Fruit fly (Drosophila melanogaster) whole organism, embryonic: ENCODE results near the gene Cp190.

Experiments used
- Atf3 ChIP-seq: fragments of 200-800 bp; sonication (Bioruptor generic); optimal IDR thresholded peaks from 3 replicates; lab custom pipeline; 2016; ENCODE audit warnings: missing biosample characterization, missing genetic modification characterization
- B-H1 ChIP-seq: fragments of 200-800 bp; sonication (Bioruptor generic); IDR thresholded peaks from 3 replicates; pipeline ENCODE4 v1.3.6; 2022; ENCODE audit warnings: missing biosample characterization, missing genetic modification characterization
- CG12942 ChIP-seq: fragments of 200-800 bp; sonication (Bioruptor generic); optimal IDR thresholded peaks from 3 replicates; lab custom pipeline; 2016; ENCODE audit warnings: missing biosample characterization, missing genetic modification characterization
- CG13123 ChIP-seq: fragments of 200-800 bp; sonication (Bioruptor generic); optimal IDR thresholded peaks from 2 replicates; lab custom pipeline; 2016; ENCODE audit warnings: missing biosample characterization, missing genetic modification characterization
- CG14050 ChIP-seq: fragments of 200-800 bp; sonication (Bioruptor generic); IDR thresholded peaks from 3 replicates; pipeline ENCODE4 v1.3.6; 2022; ENCODE audit warnings: missing biosample characterization, missing genetic modification characterization
- CG15073 ChIP-seq: fragments of 200-800 bp; sonication (Bioruptor generic); optimal IDR thresholded peaks from 2 replicates; lab custom pipeline; 2016; ENCODE audit warnings: missing biosample characterization, missing genetic modification characterization
- CG15269 ChIP-seq: fragments of 200-800 bp; sonication (Bioruptor generic); optimal IDR thresholded peaks from 2 replicates; lab custom pipeline; 2018; ENCODE audit warnings: missing biosample characterization, mild to moderate bottlenecking, missing genetic modification characterization, moderate library complexity
- CG17912 ChIP-seq: fragments of 200-800 bp; sonication (Bioruptor generic); optimal IDR thresholded peaks from 2 replicates; lab custom pipeline; 2018; ENCODE audit warnings: missing biosample characterization, mild to moderate bottlenecking, missing genetic modification characterization
- CG2202 ChIP-seq: fragments of 200-800 bp; sonication (Bioruptor generic); optimal IDR thresholded peaks from 2 replicates; lab custom pipeline; 2018; ENCODE audit warnings: missing biosample characterization, mild to moderate bottlenecking, missing genetic modification characterization
- CG31365 ChIP-seq: fragments of 200-800 bp; sonication (Bioruptor generic); optimal IDR thresholded peaks from 2 replicates; lab custom pipeline; 2018; ENCODE audit warnings: missing biosample characterization, mild to moderate bottlenecking, missing genetic modification characterization
- CG4360 ChIP-seq: fragments of 200-800 bp; sonication (Bioruptor generic); IDR thresholded peaks from 2 replicates; pipeline ENCODE4 v1.3.6; 2022; ENCODE audit warnings: missing biosample characterization, missing genetic modification characterization
- CG5953 ChIP-seq: fragments of 200-800 bp; sonication (Bioruptor generic); IDR thresholded peaks from 2 replicates; pipeline ENCODE4 v1.3.6; 2022; ENCODE audit warnings: missing biosample characterization, missing genetic modification characterization
- CG6683 ChIP-seq: fragments of 200-800 bp; sonication (Bioruptor generic); optimal IDR thresholded peaks from 2 replicates; lab custom pipeline; 2017; ENCODE audit warnings: missing biosample characterization, mild to moderate bottlenecking, missing genetic modification characterization, missing genetic modification reagents
- CG6854 ChIP-seq: fragments of 200-800 bp; sonication (Bioruptor generic); optimal IDR thresholded peaks from 3 replicates; lab custom pipeline; 2017; ENCODE audit warnings: missing biosample characterization, mild to moderate bottlenecking, missing genetic modification characterization
- CG8281 ChIP-seq: fragments of 200-800 bp; sonication (Bioruptor generic); optimal IDR thresholded peaks from 2 replicates; lab custom pipeline; 2018; ENCODE audit warnings: missing biosample characterization, mild to moderate bottlenecking, missing genetic modification characterization, moderate library complexity
- CG9727 ChIP-seq: fragments of 200-800 bp; sonication (Bioruptor generic); optimal IDR thresholded peaks from 3 replicates; lab custom pipeline; 2017; ENCODE audit warnings: missing biosample characterization, mild to moderate bottlenecking, missing genetic modification characterization
- Doc3 ChIP-seq: fragments of 200-800 bp; sonication (Bioruptor generic); IDR thresholded peaks from 3 replicates; pipeline ENCODE4 v1.3.6; 2022; ENCODE audit warnings: missing biosample characterization, missing genetic modification characterization; ENCODE audit not compliant: partially characterized antibody
- Fer2 ChIP-seq: fragments of 200-800 bp; sonication (Bioruptor generic); optimal IDR thresholded peaks from 2 replicates; lab custom pipeline; 2018; ENCODE audit warnings: missing biosample characterization, mild to moderate bottlenecking, missing genetic modification characterization, moderate library complexity
- HLH4C ChIP-seq: fragments of 200-800 bp; sonication (Bioruptor generic); IDR thresholded peaks from 3 replicates; pipeline ENCODE4 v1.3.6; 2022; ENCODE audit warnings: missing biosample characterization, missing genetic modification characterization; ENCODE audit not compliant: partially characterized antibody
- Hmx ChIP-seq: fragments of 200-800 bp; sonication (Bioruptor generic); optimal IDR thresholded peaks from 2 replicates; lab custom pipeline; 2016; ENCODE audit warnings: missing biosample characterization, missing genetic modification characterization
- Hsf ChIP-seq: fragments of 200-800 bp; sonication (Bioruptor generic); optimal IDR thresholded peaks from 3 replicates; lab custom pipeline; 2016; ENCODE audit warnings: missing biosample characterization, missing genetic modification characterization
- Lhr ChIP-seq: fragments of 200-800 bp; sonication (Bioruptor generic); optimal IDR thresholded peaks from 3 replicates; lab custom pipeline; 2017; ENCODE audit warnings: mild to moderate bottlenecking, missing biosample characterization, missing genetic modification reagents, missing genetic modification characterization
- Lpt ChIP-seq: fragments of >200 bp; optimal IDR thresholded peaks from 2 replicates; lab custom pipeline; 2018; ENCODE audit warnings: missing biosample characterization, missing genetic modification characterization
- MBD-R2 ChIP-seq: fragments of 200-800 bp; sonication (Bioruptor generic); IDR thresholded peaks from 2 replicates; pipeline ENCODE4 v1.3.6; 2022; ENCODE audit warnings: missing biosample characterization, missing genetic modification characterization
- Med ChIP-seq: fragments of 200-800 bp; sonication (Bioruptor generic); peaks from one replicate; lab custom pipeline; 2016; ENCODE audit warnings: missing biosample characterization, missing genetic modification characterization, mild to moderate bottlenecking, inconsistent platforms, moderate library complexity
- NC2α ChIP-seq: fragments of 200-800 bp; sonication (Bioruptor generic); optimal IDR thresholded peaks from 2 replicates; lab custom pipeline; 2016; ENCODE audit warnings: missing biosample characterization, missing genetic modification characterization
- NC2β ChIP-seq: fragments of 200-800 bp; sonication (Bioruptor generic); optimal IDR thresholded peaks from 2 replicates; lab custom pipeline; 2016; ENCODE audit warnings: missing biosample characterization, missing genetic modification characterization
- NfI ChIP-seq: fragments of 200-800 bp; sonication (Bioruptor generic); optimal IDR thresholded peaks from 3 replicates; lab custom pipeline; 2018; ENCODE audit warnings: missing biosample characterization, mild to moderate bottlenecking, missing genetic modification characterization, moderate library complexity
- Oaz ChIP-seq: fragments of 200-800 bp; sonication (Bioruptor generic); IDR thresholded peaks from 2 replicates; pipeline ENCODE4 v1.3.6; 2022; ENCODE audit warnings: missing biosample characterization, missing genetic modification characterization
- Opbp ChIP-seq: fragments of 200-800 bp; sonication (Bioruptor generic); IDR thresholded peaks from 3 replicates; pipeline ENCODE4 v1.3.6; 2022; ENCODE audit warnings: missing biosample characterization, missing genetic modification characterization; ENCODE audit not compliant: partially characterized antibody
- PHDP ChIP-seq: fragments of 200-800 bp; sonication (Bioruptor generic); optimal IDR thresholded peaks from 3 replicates; lab custom pipeline; 2018; ENCODE audit warnings: missing biosample characterization, mild to moderate bottlenecking, missing genetic modification characterization, moderate library complexity
- Scr ChIP-seq: fragments of 200-800 bp; sonication (Bioruptor generic); IDR thresholded peaks from 2 replicates; pipeline ENCODE4 v1.3.6; 2022; ENCODE audit warnings: missing biosample characterization, missing genetic modification characterization; ENCODE audit not compliant: partially characterized antibody
- Sin3A ChIP-seq: fragments of >200 bp; optimal IDR thresholded peaks from 2 replicates; lab custom pipeline; 2018
- TFAM ChIP-seq: fragments of 200-800 bp; sonication (Bioruptor generic); optimal IDR thresholded peaks from 2 replicates; lab custom pipeline; 2017; ENCODE audit warnings: missing biosample characterization, missing genetic modification characterization, inconsistent platforms
- amos ChIP-seq: fragments of 200-800 bp; sonication (Bioruptor generic); IDR thresholded peaks from 2 replicates; pipeline ENCODE4 v1.3.6; 2022; ENCODE audit warnings: missing biosample characterization, missing genetic modification characterization; ENCODE audit not compliant: partially characterized antibody
- bab2 ChIP-seq: fragments of 200-800 bp; sonication (Bioruptor generic); optimal IDR thresholded peaks from 2 replicates; lab custom pipeline; 2016; ENCODE audit warnings: missing biosample characterization, missing genetic modification characterization
- bigmax ChIP-seq: fragments of 200-800 bp; sonication (Bioruptor generic); optimal IDR thresholded peaks from 2 replicates; lab custom pipeline; 2018; ENCODE audit warnings: missing biosample characterization, mild to moderate bottlenecking, missing genetic modification characterization
- cad ChIP-seq: fragments of >200 bp; optimal IDR thresholded peaks from 2 replicates; lab custom pipeline; 2017; ENCODE audit warnings: missing biosample characterization, missing genetic modification characterization
- chif ChIP-seq, 2 experiments: fragments of 200-800 bp; sonication (Bioruptor generic); optimal IDR thresholded peaks; 3 replicates each; lab custom pipeline; 2016; ENCODE audit warnings: missing biosample characterization in 2 of 2, missing genetic modification characterization in 2 of 2
- ci ChIP-seq: fragments of 200-800 bp; sonication (Bioruptor generic); IDR thresholded peaks from 3 replicates; pipeline ENCODE4 v1.3.6; 2022; ENCODE audit warnings: missing biosample characterization, missing genetic modification characterization
- gce ChIP-seq: fragments of 200-800 bp; sonication (Bioruptor generic); IDR thresholded peaks from 3 replicates; pipeline ENCODE4 v1.3.6; 2022; ENCODE audit warnings: missing biosample characterization, missing genetic modification characterization
- grau ChIP-seq: fragments of 200-800 bp; optimal IDR thresholded peaks from 3 replicates; lab custom pipeline; 2019; ENCODE audit warnings: missing biosample characterization, mild to moderate bottlenecking, missing genetic modification characterization, moderate library complexity
- gsb ChIP-seq: fragments of 200-800 bp; sonication (Bioruptor generic); IDR thresholded peaks from 2 replicates; pipeline ENCODE4 v1.3.6; 2022; ENCODE audit warnings: missing biosample characterization, missing genetic modification characterization
- maf-S ChIP-seq: fragments of 200-800 bp; sonication (Bioruptor generic); optimal IDR thresholded peaks from 2 replicates; lab custom pipeline; 2016; ENCODE audit warnings: missing biosample characterization, missing genetic modification characterization
- mld ChIP-seq: fragments of 200-800 bp; sonication (Bioruptor generic); IDR thresholded peaks from 3 replicates; pipeline ENCODE4 v1.3.6; 2022; ENCODE audit warnings: missing biosample characterization, missing genetic modification characterization; ENCODE audit not compliant: partially characterized antibody
- nerfin-2 ChIP-seq: fragments of 200-800 bp; sonication (Bioruptor generic); IDR thresholded peaks from 2 replicates; pipeline ENCODE4 v1.3.6; 2022; ENCODE audit warnings: missing biosample characterization, missing genetic modification characterization; ENCODE audit not compliant: partially characterized antibody
- pan ChIP-seq, 4 experiments: fragments of >200 bp in 3 of 4; fragments of 200-800 bp in 1 of 4; sonication (Bioruptor generic) in 1 of 4; optimal IDR thresholded peaks in 3 of 4; IDR thresholded peaks in 1 of 4; 2 replicates each; pipeline versions ENCODE4 v1.3.6 to Lab custom; 2017 to 2022; ENCODE audit warnings: missing biosample characterization in 2 of 4, missing genetic modification characterization in 2 of 4, mixed read lengths in 1 of 4
- stc ChIP-seq: fragments of 200-800 bp; sonication (Bioruptor generic); IDR thresholded peaks from 2 replicates; pipeline ENCODE4 v1.3.6; 2022; ENCODE audit warnings: missing biosample characterization, missing genetic modification characterization
- z ChIP-seq: fragments of 200-800 bp; sonication (Bioruptor generic); IDR thresholded peaks from 3 replicates; pipeline ENCODE4 v1.3.6; 2022; ENCODE audit warnings: missing biosample characterization, missing genetic modification characterization

The Cp190 gene

dm6 chr3R:15319912-15320746 lies 45.1 kb upstream of the Cp190 start, which contains the start of the genes CG6276 and CG44040 (continued):
- TF ChIP-seq mld (GFP tag; lab: Robert Waterston, UW) (no peak), pan (optimal IDR thresholded peaks at IDR 0.05; lab: Kevin White, UChicago) (no peak), pan (GFP tag; optimal IDR thresholded peaks at IDR 0.05 in 1 of 2, IDR thresholded peaks at IDR 0.05 in 1 of 2) (peak in 1 of 2 experiments; percentile 49), nerfin-2 (GFP tag; lab: Robert Waterston, UW) (no peak), Hsf (GFP tag; lab: Kevin White, UChicago) (peak; percentile 33), CG13123 (GFP tag; lab: Kevin White, UChicago) (no peak), CG12942 (GFP tag; lab: Kevin White, UChicago) (no peak), CG8281 (tag; lab: Kevin White, UChicago) (peak; percentile 38), grau (tag; lab: Kevin White, UChicago) (peak; percentile 54), NC2β (GFP tag; lab: Kevin White, UChicago) (no peak), Oaz (GFP tag; lab: Robert Waterston, UW) (no peak), Opbp (no peak), bab2 (GFP tag; lab: Kevin White, UChicago) (peak; percentile 24), CG14050 (GFP tag; lab: Robert Waterston, UW) (0 out of 3 replicates have a peak, but pooled peaks have one; percentile 30), Med (GFP tag; lab: Kevin White, UChicago) (peak; percentile 94), gce (GFP tag; lab: Robert Waterston, UW) (no peak), maf-S (GFP tag; lab: Kevin White, UChicago) (no peak), CG4360 (GFP tag; lab: Robert Waterston, UW) (no peak), CG6683 (GFP tag; lab: Kevin White, UChicago) (peak; percentile 0), ci (peak; percentile 62; the same call in 2 of the 3 replicates), NC2α (GFP tag; lab: Kevin White, UChicago) (no peak), z (GFP tag; lab: Robert Waterston, UW) (no peak), CG5953 (no peak), CG6854 (GFP tag; lab: Kevin White, UChicago) (no peak), B-H1 (GFP tag; lab: Robert Waterston, UW) (no peak; the same call in 2 of the 3 replicates), Fer2 (tag; lab: Kevin White, UChicago) (peak; percentile 24), Lhr (GFP tag; lab: Kevin White, UChicago) (no peak), PHDP (tag; lab: Kevin White, UChicago) (peak; percentile 27), Hmx (GFP tag; lab: Kevin White, UChicago) (no peak), bigmax (no peak), TFAM (GFP tag; lab: Kevin White, UChicago) (no peak), MBD-R2 (GFP tag; lab: Robert Waterston, UW) (peak; percentile 77), Doc3 (GFP tag; lab: Robert Waterston, UW) (no peak), Sin3A (peak; percentile 8), stc (no peak), HLH4C (GFP tag; lab: Robert Waterston, UW) (no peak), NfI (GFP tag; lab: Kevin White, UChicago) (peak; percentile 44), CG2202 (tag; lab: Kevin White, UChicago) (no peak), CG17912 (GFP tag; lab: Kevin White, UChicago) (peak; percentile 6), amos (peak; percentile 19; the same call in 1 of the 2 replicates), gsb (GFP tag; lab: Robert Waterston, UW) (no peak), CG31365 (peak; percentile 17), Lpt (GFP tag; lab: Kevin White, UChicago) (no peak), CG15269 (tag; lab: Kevin White, UChicago) (peak; percentile 35), cad (GFP tag; lab: Kevin White, UChicago) (no peak), Scr (GFP tag; lab: Robert Waterston, UW) (no peak), CG15073 (GFP tag; lab: Kevin White, UChicago) (no peak), CG9727 (peak; percentile 51), Atf3 (GFP tag; lab: Kevin White, UChicago) (no peak), chif (GFP tag; optimal IDR thresholded peaks at IDR 0.05; lab: Kevin White, UChicago) (peak in 1 of 2 experiments; percentile 25)
